Fruit fly (Drosophila melanogaster) whole organism, wandering third instar larva: ENCODE measurements around the gene CG31100.

Source experiments
- Rel ChIP-seq, 2 experiments: fragments of 200-800 bp; sonication (Bioruptor generic) in 1 of 2; optimal IDR thresholded peaks; 2 replicates in 1 of 2; 3 replicates in 1 of 2; lab custom pipeline; 2016 to 2019; ENCODE audit warnings: mild to moderate bottlenecking in 2 of 2, missing biosample characterization in 2 of 2, missing genetic modification characterization in 2 of 2, moderate library complexity in 1 of 2
- fru ChIP-seq: fragments of 200-800 bp; sonication (Bioruptor generic); optimal IDR thresholded peaks from 3 replicates; lab custom pipeline; 2016; ENCODE audit warnings: missing biosample characterization, mild to moderate bottlenecking, missing genetic modification characterization
- usp ChIP-seq: fragments of >200 bp; optimal IDR thresholded peaks from 2 replicates; lab custom pipeline; 2017; ENCODE audit warnings: missing biosample characterization, missing genetic modification characterization

DNA sequence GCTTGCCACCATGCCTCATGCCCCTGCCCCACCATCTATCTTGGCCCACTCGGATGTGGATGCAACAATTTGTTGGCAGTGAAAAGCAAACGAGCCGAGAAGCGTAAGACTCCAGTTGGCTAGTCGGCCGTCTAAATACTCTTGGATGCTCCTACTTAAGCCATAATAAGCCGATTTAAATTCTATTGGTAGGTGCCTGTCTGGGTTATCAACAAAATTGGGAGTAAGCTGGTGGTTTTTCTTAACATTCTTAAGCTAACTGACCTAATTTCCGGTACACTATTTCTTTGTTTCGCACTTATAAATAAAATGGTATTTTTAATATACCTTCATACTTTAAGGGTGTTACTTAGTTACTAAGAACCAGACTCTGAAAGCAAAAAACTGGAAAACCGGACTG, 45.7 kb downstream of the CG31100 start:
- TF ChIP-seq usp (GFP tag; lab: Kevin White, UChicago) = no peak
- TF ChIP-seq fru (GFP tag; lab: Kevin White, UChicago) = peak; percentile 14
- TF ChIP-seq Rel (GFP tag; optimal IDR thresholded peaks at IDR 0.05; lab: Kevin White, UChicago) = no peak
- TF ChIP-seq Rel (tag; optimal IDR thresholded peaks at IDR 0.05; lab: Kevin White, UChicago) = no peak
